Worm (Caenorhabditis elegans): Measurements from ENCODE around the gene F40H3.1.

F40H3.1 gene

DNA sequence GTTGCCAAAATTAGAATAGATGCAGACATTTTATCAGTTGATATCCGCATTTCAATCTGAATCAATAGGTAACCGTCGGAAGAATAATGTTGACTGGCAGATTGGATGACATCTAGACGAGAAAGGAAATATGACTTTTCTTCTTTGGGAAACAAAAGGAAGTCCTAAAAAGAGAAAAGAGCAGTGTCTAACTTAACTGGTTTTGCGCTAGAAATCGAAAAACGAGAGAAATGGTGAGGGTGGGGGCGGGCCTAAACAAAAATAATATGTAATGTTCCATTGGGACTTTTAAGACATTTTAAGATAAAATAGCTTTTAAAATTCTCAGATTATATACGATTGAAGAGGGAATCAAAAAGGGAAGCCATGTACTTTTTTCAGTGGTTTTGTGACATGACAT is 18.6 kb upstream of the F40H3.1 start, which contains the start of gene exp-1:
TSS of gene exp-1 (minus strand) at position 101 of the 400 bp plus-strand sequence.
- no peak for TF ChIP-seq nhr-43 (tag; optimal IDR thresholded peaks at IDR 0.05; ENCODE audit: poor library complexity, severe bottlenecking)
- TF ChIP-seq elt-1 (tag; optimal IDR thresholded peaks at IDR 0.05) = no peak
- TF ChIP-seq ztf-11 (tag; optimal IDR thresholded peaks at IDR 0.05) = no peak
- no peak for TF ChIP-seq nhr-28 (tag; optimal IDR thresholded peaks at IDR 0.05)
- no peak for TF ChIP-seq eor-1 (tag; optimal IDR thresholded peaks at IDR 0.05)
- TF ChIP-seq lin-15B (tag; optimal IDR thresholded peaks at IDR 0.05) = no peak
- TF ChIP-seq nhr-11 (tag; optimal IDR thresholded peaks at IDR 0.05) = no peak
- TF ChIP-seq lin-39 (tag; optimal IDR thresholded peaks at IDR 0.05) = no peak
- TF ChIP-seq elt-2 (tag; optimal IDR thresholded peaks at IDR 0.05) = no peak
- TF ChIP-seq nhr-77 (tag; optimal IDR thresholded peaks at IDR 0.05) = no peak
- TF ChIP-seq unc-62 (GFP tag; optimal IDR thresholded peaks at IDR 0.05) = no peak
- no peak for TF ChIP-seq pha-4 (tag; optimal IDR thresholded peaks at IDR 0.05)
- TF ChIP-seq nhr-25 (tag; optimal IDR thresholded peaks at IDR 0.05) = no peak
- no peak for TF ChIP-seq nhr-12 (tag; optimal IDR thresholded peaks at IDR 0.05)
- no peak for TF ChIP-seq egl-5 (tag; optimal IDR thresholded peaks at IDR 0.05)
- no peak for TF ChIP-seq fos-1 (tag; optimal IDR thresholded peaks at IDR 0.05)

DNA sequence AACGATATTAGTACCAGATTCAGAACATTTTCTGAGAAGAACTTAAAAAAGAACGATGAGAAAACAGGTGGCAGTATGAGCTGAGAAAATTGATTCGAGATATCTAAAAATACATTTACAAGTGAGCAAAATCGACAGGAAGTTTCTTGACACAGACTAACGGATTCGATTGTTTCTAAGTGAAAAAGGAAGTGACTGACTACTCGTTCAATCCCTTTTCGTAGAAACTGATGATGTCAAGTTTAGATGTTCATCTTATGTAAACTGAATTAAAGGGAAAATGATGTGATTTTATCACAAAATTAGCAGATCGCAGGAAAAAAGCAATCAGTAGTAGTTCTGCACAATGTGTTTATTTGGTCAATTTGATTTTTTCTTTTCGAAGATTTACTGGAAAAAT is 14.5 kb upstream of the F40H3.1 start:
- TF ChIP-seq egl-5 (tag; optimal IDR thresholded peaks at IDR 0.05) (no peak), ztf-11 (tag; optimal IDR thresholded peaks at IDR 0.05) (no peak), fkh-10 (GFP tag; optimal IDR thresholded peaks at IDR 0.05) (peak; percentile 68)

DNA sequence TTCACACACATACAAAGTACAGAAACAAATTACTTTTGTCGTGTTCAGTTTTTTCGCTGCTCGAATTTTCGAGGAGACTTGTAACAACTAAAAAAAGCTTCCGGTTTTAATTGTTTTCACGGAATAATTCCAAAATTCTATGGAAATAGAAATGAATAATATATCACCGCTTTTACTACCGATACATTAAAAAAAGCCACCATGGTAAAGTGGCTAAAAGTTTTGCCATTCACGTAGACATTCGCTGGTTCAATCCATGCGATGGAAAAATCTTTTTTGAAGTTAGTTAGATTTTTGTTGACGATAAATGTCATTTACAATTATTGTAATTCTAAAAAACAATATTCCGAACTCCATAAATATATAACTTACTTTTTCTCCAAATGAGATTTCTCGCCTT is 10.9 kb upstream of the F40H3.1 start:
- TF ChIP-seq ceh-28 (tag; optimal IDR thresholded peaks at IDR 0.05) (no peak), ZK546.5 (tag; optimal IDR thresholded peaks at IDR 0.05) (no peak), ceh-9 (tag; optimal IDR thresholded peaks at IDR 0.05) (no peak), ztf-4 (tag; optimal IDR thresholded peaks at IDR 0.05) (no peak), R02D3.7 (tag; optimal IDR thresholded peaks at IDR 0.05) (no peak), fkh-2 (tag; optimal IDR thresholded peaks at IDR 0.05) (no peak), nhr-237 (tag; optimal IDR thresholded peaks at IDR 0.05) (no peak), eor-1 (tag; optimal IDR thresholded peaks at IDR 0.05) (no peak), nhr-25 (tag; optimal IDR thresholded peaks at IDR 0.05) (no peak), fos-1 (tag; optimal IDR thresholded peaks at IDR 0.05) (no peak), lsy-12 (tag; optimal IDR thresholded peaks at IDR 0.05) (no peak), nhr-43 (tag; optimal IDR thresholded peaks at IDR 0.05; ENCODE audit: poor library complexity, severe bottlenecking) (no peak), nhr-12 (tag; optimal IDR thresholded peaks at IDR 0.05) (no peak), fkh-10 (GFP tag; optimal IDR thresholded peaks at IDR 0.05) (no peak), egl-5 (tag; optimal IDR thresholded peaks at IDR 0.05) (no peak), jun-1 (tag; optimal IDR thresholded peaks at IDR 0.05) (no peak), pha-4 (tag; optimal IDR thresholded peaks at IDR 0.05) (no peak), elt-2 (tag; optimal IDR thresholded peaks at IDR 0.05) (no peak), skn-1 (tag; optimal IDR thresholded peaks at IDR 0.05) (no peak)

DNA sequence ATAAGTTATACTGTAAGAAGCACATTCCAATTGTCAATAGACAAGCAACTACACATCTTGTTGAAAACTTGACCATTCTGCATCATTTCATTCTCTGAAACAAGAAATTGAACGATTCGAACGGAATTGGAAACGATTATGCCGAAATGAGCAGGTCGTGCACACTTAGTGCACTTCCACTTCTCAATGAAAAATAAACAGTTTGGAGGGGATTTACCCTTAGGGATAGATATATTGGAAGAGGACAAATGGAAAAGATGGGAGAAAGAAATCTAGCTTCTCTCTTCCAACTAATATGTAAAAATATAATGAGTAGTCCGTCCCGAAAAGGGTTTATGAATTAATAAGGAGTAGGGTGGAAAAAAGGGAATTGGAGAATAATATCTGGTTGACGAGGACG is 10.5 kb upstream of the F40H3.1 start, which contains the start of gene hst-3.1:
TSS of gene hst-3.1 (minus strand) at position 101 of the 400 bp plus-strand sequence.
- TF ChIP-seq ama-1 (optimal IDR thresholded peaks at IDR 0.05) (no peak), elt-1 (tag; optimal IDR thresholded peaks at IDR 0.05) (no peak), mml-1 (tag; optimal IDR thresholded peaks at IDR 0.05) (no peak)

DNA sequence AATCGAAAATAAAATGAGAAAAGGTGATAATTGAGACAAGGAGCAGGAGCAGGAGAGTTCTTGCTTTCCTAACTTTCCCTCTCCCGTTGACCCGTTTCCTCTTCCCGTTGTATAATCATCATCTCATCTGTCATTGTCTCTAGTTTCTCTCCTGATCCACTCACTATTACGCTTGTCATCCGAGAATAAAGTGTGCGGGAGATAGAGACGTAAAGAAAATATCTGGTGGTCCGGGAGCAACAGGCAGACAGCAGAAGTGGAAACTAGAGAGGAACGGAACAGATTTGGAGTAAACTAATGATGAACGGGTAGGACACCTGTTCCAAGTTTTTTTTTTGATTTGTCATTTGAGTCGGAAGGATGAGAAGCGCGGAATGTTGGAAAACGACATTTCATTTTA is 9.4 kb upstream of the F40H3.1 start:
- TF ChIP-seq egl-5 (tag; optimal IDR thresholded peaks at IDR 0.05) (peak; percentile 54), sea-2 (GFP tag; optimal IDR thresholded peaks at IDR 0.05) (no peak), skn-1 (tag; optimal IDR thresholded peaks at IDR 0.05) (no peak), lin-39 (tag; optimal IDR thresholded peaks at IDR 0.05) (peak; percentile 10)

DNA sequence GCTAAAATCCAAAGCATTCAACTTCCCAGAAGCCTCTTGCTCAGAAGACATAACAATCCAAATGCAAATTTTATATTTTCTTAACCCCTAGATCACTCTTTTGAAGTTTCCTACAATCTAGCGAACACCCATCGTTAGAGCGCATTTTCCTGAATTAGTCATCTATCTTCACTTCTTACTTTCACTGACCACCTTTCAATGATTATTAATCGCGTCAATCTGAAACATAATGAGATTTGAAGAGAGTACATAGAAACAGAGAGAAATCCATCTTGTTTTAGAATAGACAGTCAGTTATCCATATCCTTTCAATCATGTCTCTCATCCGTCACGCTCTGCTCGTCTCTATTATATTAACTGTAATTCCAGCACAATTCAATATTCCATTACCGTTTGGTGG is 8.4 kb upstream of the F40H3.1 start, which contains the start of gene F40H3.3:
TSS of gene F40H3.3 (plus strand) at position 280 of the 400 bp plus-strand sequence.
- TF ChIP-seq sea-2 (GFP tag; optimal IDR thresholded peaks at IDR 0.05) (no peak), nhr-28 (tag; optimal IDR thresholded peaks at IDR 0.05) (no peak), eor-1 (tag; optimal IDR thresholded peaks at IDR 0.05) (no peak), ztf-4 (tag; optimal IDR thresholded peaks at IDR 0.05) (no peak), ama-1 (optimal IDR thresholded peaks at IDR 0.05) (no peak), nhr-23 (tag; optimal IDR thresholded peaks at IDR 0.05) (no peak), ceh-9 (tag; optimal IDR thresholded peaks at IDR 0.05) (no peak), tbx-2 (tag; optimal IDR thresholded peaks at IDR 0.05) (no peak), egl-27 (tag; optimal IDR thresholded peaks at IDR 0.05) (no peak), nhr-77 (tag; optimal IDR thresholded peaks at IDR 0.05) (no peak), ceh-82 (tag; optimal IDR thresholded peaks at IDR 0.05) (no peak), nhr-25 (tag; optimal IDR thresholded peaks at IDR 0.05) (no peak), ZK546.5 (tag; optimal IDR thresholded peaks at IDR 0.05) (no peak), pqm-1 (tag; optimal IDR thresholded peaks at IDR 0.05) (no peak), skn-1 (tag; optimal IDR thresholded peaks at IDR 0.05) (no peak), mml-1 (tag; optimal IDR thresholded peaks at IDR 0.05) (no peak), ceh-16 (tag; optimal IDR thresholded peaks at IDR 0.05) (no peak), nhr-11 (tag; optimal IDR thresholded peaks at IDR 0.05) (no peak)
